Worm (Caenorhabditis elegans) whole organism, L4/young adult: ENCODE measurements around the gene F10E9.11.

Source experiments
- W03F9.2 ChIP-seq: fragments of 150-350 bp; optimal IDR thresholded peaks from 2 replicates; lab custom pipeline; 2014; ENCODE audit warnings: missing biosample characterization, missing genetic modification characterization
- dao-5 ChIP-seq: sonication (generic microtip); optimal IDR thresholded peaks from 2 replicates; lab custom pipeline; 2016; ENCODE audit warnings: missing genotype, missing genetic modification characterization, moderate library complexity, missing compliant biosample characterization
- him-1 ChIP-seq: sonication (generic microtip); optimal IDR thresholded peaks from 2 replicates; lab custom pipeline; 2016; ENCODE audit warnings: missing genotype, missing genetic modification reagents, missing genetic modification characterization, missing compliant biosample characterization

Gene F10E9.11

DNA sequence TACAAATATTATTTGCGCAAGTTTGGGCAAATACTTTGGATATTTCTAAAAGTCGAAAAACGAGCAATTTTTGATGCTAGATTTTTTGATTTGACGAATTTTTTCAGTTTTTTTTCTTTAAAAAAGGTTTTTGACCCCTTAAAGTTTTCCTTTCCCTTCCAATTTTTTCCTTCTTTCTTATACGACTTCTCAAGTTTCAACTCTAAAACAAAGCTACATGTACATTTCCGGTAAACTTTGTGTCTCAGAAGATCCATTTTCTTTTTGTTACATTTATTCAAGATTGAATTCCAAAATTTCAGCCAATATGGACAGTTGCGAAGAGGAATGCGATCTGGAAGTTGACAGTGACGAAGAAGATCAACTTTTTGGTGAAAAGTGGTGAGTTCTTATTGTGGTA, 40.3 kb downstream of the F10E9.11 start, which contains the start of gene mig-10:
Gene mig-10 (plus strand): TSS at position 301 of the 400 bp plus-strand sequence.
- TF ChIP-seq him-1 (tag; lab: Kevin White, UChicago) (no peak), dao-5 (tag; lab: Kevin White, UChicago) (no peak), W03F9.2 (tag; lab: Kevin White, UChicago) (no peak)

DNA sequence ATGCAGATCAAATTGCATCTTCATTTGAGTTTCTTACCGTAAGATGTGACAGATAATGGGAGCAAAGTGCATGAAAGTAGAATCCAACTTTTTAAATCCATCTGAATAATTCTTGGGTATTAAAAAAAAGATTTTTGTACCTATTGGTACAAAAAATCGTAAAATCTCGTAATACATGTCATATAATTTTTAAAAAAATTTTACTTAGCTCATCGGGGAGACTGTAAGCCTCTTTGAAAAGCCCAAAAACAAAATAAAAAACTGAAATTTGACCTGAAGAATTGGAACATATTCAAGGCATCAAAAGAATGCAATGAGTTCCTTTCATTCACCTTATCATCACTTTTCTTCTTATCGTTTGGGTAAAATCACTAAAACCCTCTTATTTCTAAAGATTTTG, 43.2 kb downstream of the F10E9.11 start, which contains the start of gene clec-160:
Gene clec-160 (minus strand): TSS at position 101 of the 400 bp plus-strand sequence.
- TF ChIP-seq W03F9.2 (tag; lab: Kevin White, UChicago) (no peak), him-1 (tag; lab: Kevin White, UChicago) (no peak)

DNA sequence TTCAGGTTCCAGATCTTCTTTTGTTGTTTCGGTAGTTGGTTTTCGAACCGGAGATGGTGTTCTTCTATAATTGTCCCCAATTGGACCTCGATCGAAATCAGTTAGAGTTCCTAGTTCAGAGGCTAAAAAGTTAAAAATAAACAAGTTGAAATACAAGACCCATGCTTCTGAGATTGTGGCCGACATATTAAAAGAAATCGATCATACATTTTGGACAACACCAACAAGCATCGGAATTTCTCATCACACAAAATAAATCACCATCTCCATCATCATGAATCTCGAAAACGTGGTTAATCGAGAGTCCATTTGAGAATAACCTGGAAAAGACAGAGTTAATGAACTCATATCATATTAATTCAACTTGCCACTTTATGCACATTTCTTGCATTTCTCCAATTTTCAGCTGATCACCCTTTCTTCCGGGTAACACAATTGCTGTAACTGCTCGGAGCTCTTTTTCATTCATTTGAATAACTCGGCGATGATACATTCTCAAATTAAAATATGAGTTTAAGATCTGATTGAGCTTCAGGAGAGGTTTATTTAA, 47.3 kb downstream of the F10E9.11 start, which contains the start of the genes mps-4 and F09G8.10:
Gene mps-4 (minus strand): TSS at position 101 of the 550 bp plus-strand sequence.
Gene F09G8.10 (minus strand): TSS at position 500 of the 550 bp plus-strand sequence.
- TF ChIP-seq him-1 (tag; lab: Kevin White, UChicago) (no peak), W03F9.2 (tag; lab: Kevin White, UChicago) (no peak)
